Worm (Caenorhabditis elegans): ENCODE data around the gene F41H10.1.

Gene F41H10.1

ce11 chrIV:5364135-5364609 lies 18.5 kb upstream of the F41H10.1 start, which contains the start of the genes hda-6 and F41H10.4 (continued):
- TF ChIP-seq eyg-1 (tag; optimal IDR thresholded peaks at IDR 0.05): no peak
- TF ChIP-seq mec-3 (tag; optimal IDR thresholded peaks at IDR 0.05; ENCODE audit: borderline replicate concordance): no peak
- TF ChIP-seq ttx-3 (tag; optimal IDR thresholded peaks at IDR 0.05): no peak
- no peak for TF ChIP-seq ahr-1 (tag; optimal IDR thresholded peaks at IDR 0.05)
- TF ChIP-seq odd-2 (tag; optimal IDR thresholded peaks at IDR 0.05): no peak
- peak; percentile 36 for TF ChIP-seq hlh-8 (tag; optimal IDR thresholded peaks at IDR 0.05)
- no peak for TF ChIP-seq hlh-13 (GFP tag; optimal IDR thresholded peaks at IDR 0.05)
- no peak for TF ChIP-seq fkh-6 (tag; optimal IDR thresholded peaks at IDR 0.05)
- TF ChIP-seq ceh-9 (tag; optimal IDR thresholded peaks at IDR 0.05): no peak
- TF ChIP-seq sox-2 (GFP tag; IDR thresholded peaks at IDR 0.05): no peak
- TF ChIP-seq tbx-7 (tag; optimal IDR thresholded peaks at IDR 0.05): peak; percentile 54
- TF ChIP-seq ceh-2 (tag; optimal IDR thresholded peaks at IDR 0.05): peak; percentile 69
- no peak for TF ChIP-seq pat-9 (tag; optimal IDR thresholded peaks at IDR 0.05)
- no peak for TF ChIP-seq ceh-34 (tag; optimal IDR thresholded peaks at IDR 0.05)
- TF ChIP-seq unc-3 (GFP tag; conservative IDR thresholded peaks at IDR 0.05): no peak
- TF ChIP-seq unc-3 (tag; optimal IDR thresholded peaks at IDR 0.05): no peak
- TF ChIP-seq ceh-31 (tag; optimal IDR thresholded peaks at IDR 0.05): peak; percentile 90
- no peak for TF ChIP-seq pros-1 (tag; optimal IDR thresholded peaks at IDR 0.05)

ce11 chrIV:5366567-5366966 lies 16.1 kb upstream of the F41H10.1 start, which contains the start of gene sand-1:
sand-1 (plus strand) TSS chrIV:5366867.
- no peak for TF ChIP-seq odd-2 (tag; optimal IDR thresholded peaks at IDR 0.05)
- TF ChIP-seq syd-9 (tag; optimal IDR thresholded peaks at IDR 0.05): no peak
- TF ChIP-seq hlh-6 (tag; optimal IDR thresholded peaks at IDR 0.05): no peak
- TF ChIP-seq gmeb-2 (tag; optimal IDR thresholded peaks at IDR 0.05): no peak
- TF ChIP-seq ama-1 (optimal IDR thresholded peaks at IDR 0.05): no peak
- TF ChIP-seq elt-4 (tag; optimal IDR thresholded peaks at IDR 0.05): no peak
- TF ChIP-seq sdc-2 (tag; optimal IDR thresholded peaks at IDR 0.05): no peak

ce11 chrIV:5367899-5368298 lies 14.8 kb upstream of the F41H10.1 start:
- no peak for TF ChIP-seq lim-6 (tag; optimal IDR thresholded peaks at IDR 0.05)
- TF ChIP-seq dmd-4 (tag; optimal IDR thresholded peaks at IDR 0.05; ENCODE audit: borderline replicate concordance): no peak
- TF ChIP-seq pha-4 (tag; optimal IDR thresholded peaks at IDR 0.05): no peak
- TF ChIP-seq tbx-7 (tag; optimal IDR thresholded peaks at IDR 0.05): no peak
- TF ChIP-seq ceh-45 (GFP tag; IDR thresholded peaks at IDR 0.05): no peak
- TF ChIP-seq ztf-16 (tag; optimal IDR thresholded peaks at IDR 0.05): no peak
- TF ChIP-seq F13H6.1 (tag; optimal IDR thresholded peaks at IDR 0.05): no peak
- no peak for TF ChIP-seq ahr-1 (tag; optimal IDR thresholded peaks at IDR 0.05)
- TF ChIP-seq hlh-15 (tag; optimal IDR thresholded peaks at IDR 0.05): no peak
- TF ChIP-seq elt-2 (tag; optimal IDR thresholded peaks at IDR 0.05): no peak
- no peak for TF ChIP-seq unc-42 (tag; optimal IDR thresholded peaks at IDR 0.05)

- peak; percentile 4 for TF ChIP-seq unc-42 (tag; optimal IDR thresholded peaks at IDR 0.05)
- TF ChIP-seq ceh-34 (tag; optimal IDR thresholded peaks at IDR 0.05): peak; percentile 58
- peak; percentile 16 for TF ChIP-seq tbx-2 (tag; optimal IDR thresholded peaks at IDR 0.05)
- TF ChIP-seq ceh-48 (tag; optimal IDR thresholded peaks at IDR 0.05): peak; percentile 66
- peak; percentile 41 for TF ChIP-seq ceh-31 (tag; optimal IDR thresholded peaks at IDR 0.05)
- TF ChIP-seq fkh-6 (tag; optimal IDR thresholded peaks at IDR 0.05): no peak
- TF ChIP-seq syd-9 (tag; optimal IDR thresholded peaks at IDR 0.05): peak; percentile 13
- peak; percentile 16 for TF ChIP-seq rnt-1 (tag; optimal IDR thresholded peaks at IDR 0.05)
- no peak for TF ChIP-seq unc-55 (GFP tag; optimal IDR thresholded peaks at IDR 0.05)
- no peak for TF ChIP-seq ceh-19 (GFP tag; optimal IDR thresholded peaks at IDR 0.05)
- TF ChIP-seq nfya-1 (tag; optimal IDR thresholded peaks at IDR 0.05): peak; percentile 47
Observed at ce11 chrIV:5368860-5369259, 13.8 kb upstream of the F41H10.1 start.
